Fruit fly (Drosophila melanogaster): ENCODE measurements around the gene Mrp4.

The Mrp4 gene

DNA sequence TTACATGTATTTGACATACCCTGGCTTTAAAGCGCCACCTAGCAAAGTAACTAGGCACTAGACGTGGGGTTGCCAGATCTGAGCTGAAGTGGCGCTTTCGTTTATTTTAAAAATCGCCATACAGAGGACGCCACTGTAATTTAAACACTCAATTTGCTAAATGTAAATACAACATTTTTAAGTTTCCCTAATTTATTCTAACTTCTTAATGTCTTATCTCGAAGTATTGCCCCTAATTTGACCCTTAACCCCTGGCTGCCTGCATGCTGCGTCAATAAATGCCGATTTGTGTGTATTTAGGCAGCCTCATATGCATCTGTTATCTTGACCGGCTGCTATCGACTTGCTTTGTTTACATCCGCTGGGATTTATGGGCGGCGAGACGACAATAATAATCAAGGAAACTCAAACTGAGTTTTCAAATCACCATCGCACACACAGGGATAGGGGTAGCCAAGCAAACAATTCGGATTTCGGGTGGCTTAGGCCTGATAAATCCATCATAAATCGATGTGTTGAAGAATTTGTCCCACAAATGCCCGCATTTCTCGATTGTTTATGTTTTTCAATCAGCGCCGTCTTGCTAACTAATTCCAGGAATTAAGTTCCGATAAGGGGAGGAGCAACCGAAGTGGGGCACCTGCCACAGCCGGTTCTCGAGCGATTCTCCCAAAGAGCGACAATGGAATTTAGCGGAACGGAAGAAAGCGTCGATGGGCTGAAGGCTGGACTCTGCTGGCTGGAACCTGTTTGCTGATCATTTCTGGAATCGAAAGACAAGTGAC, 44.4 kb downstream of the Mrp4 start (continued):
- TF ChIP-seq Fer2 (tag; optimal IDR thresholded peaks at IDR 0.05) (no peak), CG9932 (GFP tag; IDR thresholded peaks at IDR 0.05) (peak; percentile 82), sens-2 (GFP tag; IDR thresholded peaks at IDR 0.05) (peak; percentile 21), Chrac-16 (GFP tag; optimal IDR thresholded peaks at IDR 0.05) (peak; percentile 82), pho (GFP tag; optimal IDR thresholded peaks at IDR 0.05) (peak; percentile 43), CG11723 (GFP tag; optimal IDR thresholded peaks at IDR 0.05) (no peak), CG4404 (GFP tag; IDR thresholded peaks at IDR 0.05) (peak; percentile 45), Oaz (GFP tag; IDR thresholded peaks at IDR 0.05) (no peak), CG43689 (GFP tag; IDR thresholded peaks at IDR 0.05) (no peak), kah (GFP tag; optimal IDR thresholded peaks at IDR 0.05) (no peak), Hsf (GFP tag; optimal IDR thresholded peaks at IDR 0.05) (peak; percentile 72), Nf-YC (tag; optimal IDR thresholded peaks at IDR 0.05) (peak; percentile 48), ATbp (GFP tag; optimal IDR thresholded peaks at IDR 0.05) (peak; percentile 1), CG10431 (GFP tag; optimal IDR thresholded peaks at IDR 0.05) (no peak), NC2β (GFP tag; optimal IDR thresholded peaks at IDR 0.05) (peak; percentile 68), CG3726 (GFP tag; IDR thresholded peaks at IDR 0.05) (no peak), E2f1 (GFP tag; IDR thresholded peaks at IDR 0.05) (peak; percentile 72), CG6765 (GFP tag; optimal IDR thresholded peaks at IDR 0.05) (no peak), bigmax (GFP tag; optimal IDR thresholded peaks at IDR 0.05) (no peak), kni (GFP tag; optimal IDR thresholded peaks at IDR 0.05) (peak; percentile 19), H15 (GFP tag; IDR thresholded peaks at IDR 0.05) (peak; percentile 75), CG6654 (GFP tag; optimal IDR thresholded peaks at IDR 0.05) (no peak), gsb-n (tag; optimal IDR thresholded peaks at IDR 0.05) (peak; percentile 21), CG34376 (GFP tag; optimal IDR thresholded peaks at IDR 0.05) (no peak), pum (GFP tag; optimal IDR thresholded peaks at IDR 0.05) (peak; percentile 49), CG4617 (GFP tag; optimal IDR thresholded peaks at IDR 0.05; ENCODE audit: borderline replicate concordance) (peak; percentile 18), mam (GFP tag; optimal IDR thresholded peaks at IDR 0.05) (peak; percentile 62), otp (GFP tag; IDR thresholded peaks at IDR 0.05) (peak; percentile 60; the same call in 1 of the 3 replicates), unc-4 (GFP tag; IDR thresholded peaks at IDR 0.05; ENCODE audit: partially characterized antibody) (no peak), caup (GFP tag; optimal IDR thresholded peaks at IDR 0.05; ENCODE audit: severe bottlenecking) (peak; percentile 61), ash1 (GFP tag; optimal IDR thresholded peaks at IDR 0.05) (no peak), CG9797 (GFP tag; optimal IDR thresholded peaks at IDR 0.05) (no peak), Dfd (GFP tag; optimal IDR thresholded peaks at IDR 0.05) (no peak), NK7.1 (GFP tag; optimal IDR thresholded peaks at IDR 0.05) (peak; percentile 51), CG2712 (tag; optimal IDR thresholded peaks at IDR 0.05) (peak; percentile 78), gro (GFP tag; optimal IDR thresholded peaks at IDR 0.05) (peak; percentile 22), cas (GFP tag; IDR thresholded peaks at IDR 0.05) (peak; percentile 42; the same call in 1 of the 2 replicates), cad (GFP tag; optimal IDR thresholded peaks at IDR 0.05) (no peak), jigr1 (GFP tag; IDR thresholded peaks at IDR 0.05) (no peak), br (optimal IDR thresholded peaks at IDR 0.05) (no peak), CG10267 (tag; optimal IDR thresholded peaks at IDR 0.05) (peak; percentile 65), vvl (GFP tag; IDR thresholded peaks at IDR 0.05) (peak; percentile 82), tio (GFP tag; optimal IDR thresholded peaks at IDR 0.05) (peak; percentile 45), wdn (GFP tag; IDR thresholded peaks at IDR 0.05) (no peak), Rfx (GFP tag; IDR thresholded peaks at IDR 0.05) (peak; percentile 88), CG3407 (GFP tag; optimal IDR thresholded peaks at IDR 0.05) (no peak), Jarid2 (GFP tag; optimal IDR thresholded peaks at IDR 0.05) (peak; percentile 23), odd (GFP tag; optimal IDR thresholded peaks at IDR 0.05) (no peak), CG15696 (tag; optimal IDR thresholded peaks at IDR 0.05) (peak; percentile 78), CG4328 (GFP tag; optimal IDR thresholded peaks at IDR 0.05) (no peak)
